Worm (Caenorhabditis elegans) whole organism, late embryonic: ENCODE data around the gene srx-86.

Experiments used
- C08G9.2 ChIP-seq: sonication (generic microtip); optimal IDR thresholded peaks from 2 replicates; lab custom pipeline; 2016; ENCODE audit warnings: mild to moderate bottlenecking, missing genetic modification characterization, moderate library complexity, missing compliant biosample characterization
- C38D4.7 ChIP-seq: fragments of 200-800 bp; sonication (Bioruptor generic); optimal IDR thresholded peaks from 2 replicates; lab custom pipeline; 2018; ENCODE audit warnings: mild to moderate bottlenecking, missing genetic modification characterization, moderate library complexity, missing compliant biosample characterization
- K09A11.1 ChIP-seq: sonication (generic microtip); optimal IDR thresholded peaks from 2 replicates; lab custom pipeline; 2017; ENCODE audit warnings: antibody characterized with exemption, mild to moderate bottlenecking, missing genetic modification characterization, missing compliant biosample characterization; ENCODE audit not compliant: insufficient read depth
- ceh-18 ChIP-seq: sonication (generic microtip); optimal IDR thresholded peaks from 2 replicates; lab custom pipeline; 2016; ENCODE audit warnings: missing genetic modification characterization, missing compliant biosample characterization
- ceh-2 ChIP-seq: sonication (generic microtip); optimal IDR thresholded peaks from 2 replicates; lab custom pipeline; 2016; ENCODE audit warnings: missing genotype, missing genetic modification characterization, missing compliant biosample characterization
- ceh-22 ChIP-seq: sonication (generic microtip); optimal IDR thresholded peaks from 2 replicates; lab custom pipeline; 2017; ENCODE audit warnings: missing biosample characterization, missing genetic modification characterization
- ceh-45 ChIP-seq: fragments of 200-800 bp; sonication (Bioruptor generic); IDR thresholded peaks from 2 replicates; pipeline ENCODE4 v1.3.6; 2022; ENCODE audit warnings: missing genetic modification reagents, missing genetic modification characterization, missing compliant biosample characterization
- ceh-48 ChIP-seq: sonication (generic microtip); optimal IDR thresholded peaks from 2 replicates; lab custom pipeline; 2016; ENCODE audit warnings: missing genetic modification characterization, inconsistent platforms, missing compliant biosample characterization
- ceh-6 ChIP-seq: fragments of 200-800 bp; sonication (Bioruptor generic); optimal IDR thresholded peaks from 2 replicates; lab custom pipeline; 2018; ENCODE audit warnings: mild to moderate bottlenecking, missing genetic modification characterization, missing compliant biosample characterization
- ceh-9 ChIP-seq: sonication (generic microtip); optimal IDR thresholded peaks from 2 replicates; lab custom pipeline; 2016; ENCODE audit warnings: mild to moderate bottlenecking, missing genetic modification characterization, inconsistent platforms, missing compliant biosample characterization
- elt-2 ChIP-seq: sonication (generic microtip); optimal IDR thresholded peaks from 2 replicates; lab custom pipeline; 2016; ENCODE audit warnings: missing genetic modification reagents, missing genetic modification characterization, missing compliant biosample characterization
- ets-4 ChIP-seq: sonication (generic microtip); optimal IDR thresholded peaks from 2 replicates; lab custom pipeline; 2016; ENCODE audit warnings: missing genetic modification characterization, missing compliant biosample characterization
- fax-1 ChIP-seq: sonication (generic microtip); optimal IDR thresholded peaks from 2 replicates; lab custom pipeline; 2016; ENCODE audit warnings: missing genotype, missing genetic modification characterization, missing compliant biosample characterization
- hlh-30 ChIP-seq: sonication (generic microtip); optimal IDR thresholded peaks from 2 replicates; lab custom pipeline; 2017; ENCODE audit warnings: antibody characterized with exemption, missing genetic modification characterization, missing compliant biosample characterization; ENCODE audit not compliant: insufficient read depth
- hlh-6 ChIP-seq: sonication (generic microtip); optimal IDR thresholded peaks from 2 replicates; lab custom pipeline; 2016; ENCODE audit warnings: missing genotype, missing genetic modification characterization, missing compliant biosample characterization
- hlh-8 ChIP-seq: sonication (generic microtip); optimal IDR thresholded peaks from 2 replicates; lab custom pipeline; 2016; ENCODE audit warnings: missing genotype, missing genetic modification characterization, missing compliant biosample characterization
- lin-11 ChIP-seq: fragments of 200-800 bp; sonication (Bioruptor generic); optimal IDR thresholded peaks from 2 replicates; lab custom pipeline; 2018; ENCODE audit warnings: mild to moderate bottlenecking, missing genetic modification characterization, missing compliant biosample characterization
- madf-2 ChIP-seq: sonication (generic microtip); optimal IDR thresholded peaks from 2 replicates; lab custom pipeline; 2017; ENCODE audit warnings: missing genetic modification characterization, missing compliant biosample characterization
- mec-3 ChIP-seq: sonication (generic microtip); optimal IDR thresholded peaks from 2 replicates; lab custom pipeline; 2016; ENCODE audit warnings: borderline replicate concordance, missing genetic modification characterization, missing compliant biosample characterization
- nfya-1 ChIP-seq: sonication (generic microtip); optimal IDR thresholded peaks from 2 replicates; lab custom pipeline; 2017; ENCODE audit warnings: missing genetic modification characterization, mild to moderate bottlenecking, missing compliant biosample characterization, antibody characterized with exemption, moderate library complexity
- nhr-11 ChIP-seq: fragments of 150-350 bp; optimal IDR thresholded peaks from 2 replicates; lab custom pipeline; 2014; ENCODE audit warnings: missing biosample characterization, missing genetic modification characterization
- nhr-232 ChIP-seq: sonication (generic microtip); optimal IDR thresholded peaks from 2 replicates; lab custom pipeline; 2016; ENCODE audit warnings: missing genetic modification characterization, missing compliant biosample characterization
- odd-2 ChIP-seq: sonication (generic microtip); optimal IDR thresholded peaks from 2 replicates; lab custom pipeline; 2017; ENCODE audit warnings: antibody characterized with exemption, mild to moderate bottlenecking, missing genetic modification characterization, missing compliant biosample characterization
- pat-9 ChIP-seq: fragments of 200-800 bp; sonication (Bioruptor generic); optimal IDR thresholded peaks from 2 replicates; lab custom pipeline; 2018; ENCODE audit warnings: mild to moderate bottlenecking, missing genetic modification characterization, moderate library complexity, missing compliant biosample characterization
- pha-2 ChIP-seq: sonication (generic microtip); optimal IDR thresholded peaks from 2 replicates; lab custom pipeline; 2017; ENCODE audit warnings: mild to moderate bottlenecking, missing genetic modification characterization, missing compliant biosample characterization
- pha-4 ChIP-seq: fragments of 150-350 bp; optimal IDR thresholded peaks from 2 replicates; lab custom pipeline; 2018; ENCODE audit warnings: missing biosample characterization, missing genetic modification reagents, missing genetic modification characterization
- pqm-1 ChIP-seq: sonication (generic microtip); optimal IDR thresholded peaks from 2 replicates; lab custom pipeline; 2016; ENCODE audit warnings: missing genetic modification characterization, missing compliant biosample characterization
- pros-1 ChIP-seq: fragments of 150-350 bp; optimal IDR thresholded peaks from 2 replicates; lab custom pipeline; 2014; ENCODE audit warnings: missing biosample characterization, missing genetic modification reagents, missing genetic modification characterization
- ref-2 ChIP-seq: sonication (generic microtip); optimal IDR thresholded peaks from 2 replicates; lab custom pipeline; 2016; ENCODE audit warnings: missing genetic modification characterization, missing compliant biosample characterization
- rnt-1 ChIP-seq: sonication (generic microtip); optimal IDR thresholded peaks from 2 replicates; lab custom pipeline; 2016; ENCODE audit warnings: missing genetic modification characterization, missing compliant biosample characterization
- sox-2 ChIP-seq: fragments of 200-800 bp; sonication (Bioruptor generic); IDR thresholded peaks from 2 replicates; pipeline ENCODE4 v1.3.6; 2022; ENCODE audit warnings: missing genetic modification reagents, missing genetic modification characterization, missing compliant biosample characterization
- tbx-2 ChIP-seq: sonication (generic microtip); optimal IDR thresholded peaks from 2 replicates; lab custom pipeline; 2016; ENCODE audit warnings: missing genetic modification characterization, missing compliant biosample characterization
- tbx-7 ChIP-seq: sonication (generic microtip); optimal IDR thresholded peaks from 2 replicates; lab custom pipeline; 2016; ENCODE audit warnings: missing genotype, missing genetic modification characterization, missing compliant biosample characterization
- ttx-3 ChIP-seq: sonication (generic microtip); optimal IDR thresholded peaks from 2 replicates; lab custom pipeline; 2016; ENCODE audit warnings: missing genetic modification reagents, missing genetic modification characterization, missing compliant biosample characterization
- unc-42 ChIP-seq: sonication (generic microtip); optimal IDR thresholded peaks from 2 replicates; lab custom pipeline; 2016; ENCODE audit warnings: missing genotype, missing genetic modification characterization, missing compliant biosample characterization
- zip-5 ChIP-seq: sonication (generic microtip); optimal IDR thresholded peaks from 2 replicates; lab custom pipeline; 2016; ENCODE audit warnings: missing genetic modification characterization, missing compliant biosample characterization

Gene srx-86

ce11 chrV:11535504-11536062 is 27.2 kb upstream of the srx-86 start:
- TF ChIP-seq C08G9.2 (tag; lab: Kevin White, UChicago), result no peak
- no peak for TF ChIP-seq pat-9 (tag; lab: Kevin White, UChicago)
- TF ChIP-seq sox-2, result no peak
- no peak for TF ChIP-seq fax-1 (tag; lab: Kevin White, UChicago)
- TF ChIP-seq tbx-2, result no peak
- no peak for TF ChIP-seq elt-2 (tag; lab: Kevin White, UChicago)
- TF ChIP-seq nfya-1 (tag; lab: Kevin White, UChicago), result peak; percentile 3
- TF ChIP-seq ceh-22 (tag; lab: Kevin White, UChicago), result no peak
- no peak for TF ChIP-seq pha-4 (tag; lab: Kevin White, UChicago)
- TF ChIP-seq ceh-48 (tag; lab: Kevin White, UChicago), result no peak
- TF ChIP-seq K09A11.1 (tag; lab: Kevin White, UChicago), result no peak
- no peak for TF ChIP-seq ets-4 (tag; lab: Kevin White, UChicago)
- TF ChIP-seq zip-5, result no peak
- TF ChIP-seq pros-1 (tag; lab: Kevin White, UChicago), result no peak
- no peak for TF ChIP-seq nhr-232
- no peak for TF ChIP-seq C38D4.7 (GFP tag; lab: Kevin White, UChicago)
- TF ChIP-seq madf-2 (tag; lab: Kevin White, UChicago), result no peak
- TF ChIP-seq ceh-2 (tag; lab: Kevin White, UChicago), result no peak
- no peak for TF ChIP-seq ref-2
- no peak for TF ChIP-seq nhr-11 (tag; lab: Kevin White, UChicago)
- TF ChIP-seq pqm-1 (tag; lab: Kevin White, UChicago), result no peak
- no peak for TF ChIP-seq ceh-6 (GFP tag; lab: Kevin White, UChicago)
- TF ChIP-seq ceh-18 (tag; lab: Kevin White, UChicago), result peak; percentile 25
- peak; percentile 33 for TF ChIP-seq rnt-1 (tag; lab: Kevin White, UChicago)
- TF ChIP-seq pha-2 (tag; lab: Kevin White, UChicago), result no peak
- TF ChIP-seq lin-11 (tag; lab: Kevin White, UChicago), result no peak
- no peak for TF ChIP-seq hlh-6 (tag; lab: Kevin White, UChicago)

- TF ChIP-seq unc-42 (tag; lab: Kevin White, UChicago) (peak; percentile 58), tbx-7 (tag; lab: Kevin White, UChicago) (no peak)
These were observed 26.1 kb upstream of the srx-86 start for ce11 chrV:11536667-11537066.

DNA sequence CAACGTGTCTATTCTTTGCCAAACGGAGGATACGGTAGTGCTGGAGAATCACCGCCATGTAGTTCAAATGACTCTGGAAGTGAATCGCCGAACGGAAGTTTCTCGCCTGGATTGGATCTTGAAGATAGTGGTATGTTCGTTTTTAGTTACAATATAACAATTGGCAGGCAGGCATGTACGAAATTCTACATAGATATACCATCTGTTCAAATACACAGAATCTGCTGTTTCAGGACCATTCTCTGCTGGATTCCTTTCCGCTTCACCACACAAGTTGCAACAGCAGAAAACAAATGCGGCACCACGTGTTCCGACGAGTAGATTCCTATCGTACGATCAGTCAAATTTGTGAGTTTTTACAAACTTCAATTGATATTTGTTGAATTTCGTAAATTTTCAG is 23.2 kb upstream of the srx-86 start:
- TF ChIP-seq mec-3 (tag; lab: Kevin White, UChicago), result no peak
- TF ChIP-seq hlh-30 (tag; lab: Kevin White, UChicago), result no peak
- no peak for TF ChIP-seq ceh-48 (tag; lab: Kevin White, UChicago)
- TF ChIP-seq ceh-45 (GFP tag; lab: Robert Waterston, UW), result no peak
- TF ChIP-seq fax-1 (tag; lab: Kevin White, UChicago), result no peak
- TF ChIP-seq ttx-3 (tag; lab: Kevin White, UChicago), result no peak
- TF ChIP-seq nfya-1 (tag; lab: Kevin White, UChicago), result no peak
- TF ChIP-seq madf-2 (tag; lab: Kevin White, UChicago), result no peak
- TF ChIP-seq ceh-9, result no peak
- no peak for TF ChIP-seq hlh-8 (tag; lab: Kevin White, UChicago)
- no peak for TF ChIP-seq pha-2 (tag; lab: Kevin White, UChicago)
- no peak for TF ChIP-seq C08G9.2 (tag; lab: Kevin White, UChicago)
- no peak for TF ChIP-seq odd-2 (tag; lab: Kevin White, UChicago)

ce11 chrV:11541284-11541683 is 21.5 kb upstream of the srx-86 start:
- TF ChIP-seq lin-11 (tag; lab: Kevin White, UChicago), result no peak
- peak; percentile 24 for TF ChIP-seq C38D4.7 (GFP tag; lab: Kevin White, UChicago)
